Worm (Caenorhabditis elegans) whole organism, L1 larva: Measurements from ENCODE around the gene ZK1248.4.

Experiments used
- C04F5.9 ChIP-seq: sonication (generic microtip); optimal IDR thresholded peaks from 2 replicates; lab custom pipeline; 2016; ENCODE audit warnings: missing genetic modification characterization, missing compliant biosample characterization
- F16B12.6 ChIP-seq: fragments of 150-350 bp; optimal IDR thresholded peaks from 2 replicates; lab custom pipeline; 2014; ENCODE audit warnings: missing biosample characterization, missing genetic modification characterization
- Y116A8C.19 ChIP-seq: sonication (generic microtip); optimal IDR thresholded peaks from 2 replicates; lab custom pipeline; 2016; ENCODE audit warnings: missing compliant biosample characterization, missing genetic modification characterization, borderline replicate concordance
- alr-1 ChIP-seq: fragments of 200-800 bp; sonication (Bioruptor generic); optimal IDR thresholded peaks from 2 replicates; lab custom pipeline; 2018; ENCODE audit warnings: borderline replicate concordance, mild to moderate bottlenecking, missing genetic modification characterization, missing compliant biosample characterization
- aly-2 ChIP-seq: fragments of 150-350 bp; optimal IDR thresholded peaks from 2 replicates; lab custom pipeline; 2014; ENCODE audit warnings: missing biosample characterization, missing genetic modification characterization
- ama-1 ChIP-seq: fragments of 150-350 bp; optimal IDR thresholded peaks from 2 replicates; lab custom pipeline; 2014
- ceh-82 ChIP-seq, 3 experiments: fragments of 150-350 bp in 1 of 3; sonication (generic microtip) in 2 of 3; optimal IDR thresholded peaks; 2 replicates each; lab custom pipeline; 2014 to 2017; ENCODE audit warnings: missing biosample characterization in 3 of 3, missing genetic modification characterization in 3 of 3
- ceh-88 ChIP-seq: fragments of 200-800 bp; sonication (Bioruptor generic); IDR thresholded peaks from 2 replicates; pipeline ENCODE4 v1.3.6; 2022; ENCODE audit warnings: missing genetic modification characterization, missing compliant biosample characterization
- dpl-1 ChIP-seq, 3 experiments: fragments of 150-350 bp in 2 of 3; sonication (generic microtip) in 1 of 3; optimal IDR thresholded peaks; 2 replicates each; lab custom pipeline; 2014 to 2017; ENCODE audit warnings: missing biosample characterization in 3 of 3, missing genetic modification characterization in 3 of 3, missing genetic modification reagents in 3 of 3
- dsc-1 ChIP-seq: sonication (generic microtip); optimal IDR thresholded peaks from 2 replicates; lab custom pipeline; 2016; ENCODE audit warnings: mild to moderate bottlenecking, missing genetic modification characterization, missing compliant biosample characterization
- efl-1 ChIP-seq, 4 experiments: fragments of 150-350 bp; optimal IDR thresholded peaks in 3 of 4; peaks in 1 of 4; 1 replicate in 1 of 4; 2 replicates in 3 of 4; lab custom pipeline; 2014; ENCODE audit warnings: missing biosample characterization in 2 of 4, missing genetic modification characterization in 2 of 4, missing genetic modification reagents in 2 of 4
- elt-3 ChIP-seq, 6 experiments: fragments of 150-350 bp in 1 of 6; sonication (generic microtip); optimal IDR thresholded peaks; 2 replicates each; lab custom pipeline; 2017 to 2018; ENCODE audit warnings: missing biosample characterization in 6 of 6, missing genetic modification characterization in 6 of 6, inconsistent platforms in 1 of 6
- fkh-10 ChIP-seq: sonication (generic microtip); optimal IDR thresholded peaks from 2 replicates; lab custom pipeline; 2017; ENCODE audit warnings: missing biosample characterization, missing genetic modification reagents, missing genetic modification characterization
- fkh-8 ChIP-seq: sonication (generic microtip); optimal IDR thresholded peaks from 2 replicates; lab custom pipeline; 2016; ENCODE audit warnings: mild to moderate bottlenecking, missing genetic modification characterization, missing compliant biosample characterization
- hlh-17 ChIP-seq: fragments of 200-800 bp; sonication (Bioruptor generic); optimal IDR thresholded peaks from 2 replicates; lab custom pipeline; 2018; ENCODE audit warnings: missing genetic modification characterization, mild to moderate bottlenecking, missing compliant biosample characterization, moderate library complexity, borderline replicate concordance
- hpl-2 ChIP-seq: fragments of 150-350 bp; optimal IDR thresholded peaks from 2 replicates; lab custom pipeline; 2014; ENCODE audit warnings: missing biosample characterization, missing genetic modification reagents, missing genetic modification characterization
- irx-1 ChIP-seq: sonication (generic microtip); optimal IDR thresholded peaks from 2 replicates; lab custom pipeline; 2016; ENCODE audit warnings: missing genetic modification characterization, missing compliant biosample characterization
- lin-14 ChIP-seq: fragments of 200-800 bp; sonication (Bioruptor generic); optimal IDR thresholded peaks from 2 replicates; lab custom pipeline; 2018; ENCODE audit warnings: mild to moderate bottlenecking, missing genetic modification characterization, moderate library complexity, missing compliant biosample characterization
- lin-15B ChIP-seq: fragments of 150-350 bp; sonication (generic microtip); optimal IDR thresholded peaks from 3 replicates; lab custom pipeline; 2014; ENCODE audit warnings: missing biosample characterization, missing genetic modification characterization
- lir-3 ChIP-seq: sonication (generic microtip); optimal IDR thresholded peaks from 2 replicates; lab custom pipeline; 2016; ENCODE audit warnings: mild to moderate bottlenecking, missing genetic modification characterization, moderate library complexity, missing compliant biosample characterization; ENCODE audit not compliant: poor library complexity
- lsy-2 ChIP-seq, 2 experiments: fragments of 150-350 bp; optimal IDR thresholded peaks; 2 replicates each; lab custom pipeline; 2014; ENCODE audit warnings: missing biosample characterization in 2 of 2, missing genetic modification characterization in 2 of 2
- mef-2 ChIP-seq: fragments of 150-350 bp; optimal IDR thresholded peaks from 2 replicates; lab custom pipeline; 2014; ENCODE audit warnings: missing biosample characterization, missing genetic modification characterization
- nhr-12 ChIP-seq: sonication (generic microtip); optimal IDR thresholded peaks from 2 replicates; lab custom pipeline; 2017; ENCODE audit warnings: missing biosample characterization, missing genetic modification characterization
- nhr-19 ChIP-seq: fragments of 200-800 bp; sonication (Bioruptor generic); conservative IDR thresholded peaks from 2 replicates; pipeline ENCODE4 v1.3.6; 2022; ENCODE audit warnings: missing genetic modification characterization, missing compliant biosample characterization
- nhr-28 ChIP-seq: fragments of 150-350 bp; optimal IDR thresholded peaks from 2 replicates; lab custom pipeline; 2014; ENCODE audit warnings: missing biosample characterization, missing genetic modification characterization
- nhr-85 ChIP-seq: sonication (generic microtip); peaks from one replicate; lab custom pipeline; 2016; ENCODE audit warnings: missing genetic modification characterization, inconsistent platforms, missing compliant biosample characterization
- nhr-90 ChIP-seq: sonication (generic microtip); optimal IDR thresholded peaks from 2 replicates; lab custom pipeline; 2016; ENCODE audit warnings: mild to moderate bottlenecking, missing genetic modification characterization, missing compliant biosample characterization; ENCODE audit not compliant: poor library complexity
- pqm-1 ChIP-seq: sonication (generic microtip); optimal IDR thresholded peaks from 3 replicates; lab custom pipeline; 2017; ENCODE audit warnings: missing biosample characterization, missing genetic modification characterization
- rnt-1 ChIP-seq: sonication (generic microtip); optimal IDR thresholded peaks from 2 replicates; lab custom pipeline; 2016; ENCODE audit warnings: mild to moderate bottlenecking, missing genetic modification characterization, moderate library complexity, missing compliant biosample characterization
- skn-1 ChIP-seq: fragments of 150-350 bp; optimal IDR thresholded peaks from 2 replicates; lab custom pipeline; 2014; ENCODE audit warnings: missing biosample characterization, missing genetic modification characterization
- sox-4 ChIP-seq: sonication (generic microtip); optimal IDR thresholded peaks from 2 replicates; lab custom pipeline; 2016; ENCODE audit warnings: missing genetic modification characterization, missing compliant biosample characterization
- sup-37 ChIP-seq: fragments of 200-800 bp; sonication (Bioruptor generic); optimal IDR thresholded peaks from 2 replicates; lab custom pipeline; 2018; ENCODE audit warnings: mild to moderate bottlenecking, missing genetic modification characterization, missing compliant biosample characterization
- swsn-7 ChIP-seq: sonication (generic microtip); optimal IDR thresholded peaks from 2 replicates; lab custom pipeline; 2016; ENCODE audit warnings: missing genetic modification characterization, missing compliant biosample characterization
- tlp-1 ChIP-seq: fragments of 150-350 bp; optimal IDR thresholded peaks from 2 replicates; lab custom pipeline; 2014; ENCODE audit warnings: missing biosample characterization, missing genetic modification characterization
- unc-130 ChIP-seq: fragments of 150-350 bp; optimal IDR thresholded peaks from 2 replicates; lab custom pipeline; 2017; ENCODE audit warnings: missing biosample characterization, missing genetic modification characterization, inconsistent platforms
- unc-62 ChIP-seq: fragments of 150-350 bp; optimal IDR thresholded peaks from 2 replicates; lab custom pipeline; 2014; ENCODE audit warnings: missing biosample characterization, missing genetic modification reagents, missing genetic modification characterization
- unc-86 ChIP-seq: sonication (generic microtip); optimal IDR thresholded peaks from 2 replicates; lab custom pipeline; 2016; ENCODE audit warnings: missing genetic modification characterization, missing compliant biosample characterization
- xbp-1 ChIP-seq: sonication (generic microtip); optimal IDR thresholded peaks from 2 replicates; lab custom pipeline; 2016; ENCODE audit warnings: missing genetic modification characterization, missing compliant biosample characterization
- zag-1 ChIP-seq: fragments of 150-350 bp; optimal IDR thresholded peaks from 2 replicates; lab custom pipeline; 2014; ENCODE audit warnings: missing biosample characterization, missing genetic modification characterization
- ztf-11 ChIP-seq, 2 experiments: sonication (generic microtip); optimal IDR thresholded peaks; 2 replicates each; lab custom pipeline; 2016 to 2017; ENCODE audit warnings: missing genetic modification characterization in 2 of 2, missing biosample characterization in 1 of 2, missing compliant biosample characterization in 1 of 2
- ztf-4 ChIP-seq: fragments of 150-350 bp; optimal IDR thresholded peaks from 2 replicates; lab custom pipeline; 2014; ENCODE audit warnings: missing biosample characterization, missing genetic modification characterization

Gene ZK1248.4

DNA sequence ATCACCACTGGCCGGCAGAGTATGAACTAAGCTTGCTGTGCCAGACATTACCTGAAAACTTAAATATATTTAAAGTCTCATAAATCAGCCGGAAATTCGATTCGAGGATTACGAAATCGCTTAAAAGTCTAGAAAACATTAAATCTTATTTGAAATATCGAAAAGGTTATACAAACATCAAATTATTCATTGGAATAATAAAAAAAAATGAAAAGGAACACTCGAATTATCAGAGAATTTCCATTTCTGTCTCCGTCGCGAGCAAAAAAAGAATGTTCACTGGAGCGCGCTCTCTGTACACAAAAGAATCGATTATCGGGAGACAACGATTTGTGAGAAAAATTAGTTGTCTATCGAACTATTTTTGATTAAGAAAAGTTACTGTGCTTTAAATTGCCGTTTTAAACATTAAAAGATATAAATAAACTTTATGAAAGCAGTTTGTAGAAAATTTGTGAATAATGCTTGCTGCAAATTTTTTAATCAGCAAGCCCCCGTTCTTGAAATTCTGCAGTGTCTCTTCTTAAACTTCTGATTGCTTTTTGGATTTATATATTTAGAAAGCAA is 17.8 kb downstream of the ZK1248.4 start, which contains the start of gene fzo-1 (continued):
- TF ChIP-seq nhr-28 (tag; lab: Kevin White, UChicago) (no peak), sox-4 (tag; lab: Kevin White, UChicago) (peak; percentile 71), fkh-10 (GFP tag; lab: Kevin White, UChicago) (no peak), sup-37 (GFP tag; lab: Kevin White, UChicago) (no peak), hpl-2 (no peak), aly-2 (tag; lab: Kevin White, UChicago) (no peak), unc-62 (GFP tag; lab: Kevin White, UChicago) (no peak), nhr-19 (GFP tag; lab: Robert Waterston, UW) (0 out of 2 replicates have a peak, but pooled peaks have one; percentile 16), lin-14 (GFP tag; lab: Kevin White, UChicago) (peak; percentile 73), dpl-1 (GFP tag; optimal IDR thresholded peaks at IDR 0.05; lab: Kevin White, UChicago) (peak; percentile 13 to 35 (median 21)), lin-15B (tag; lab: Kevin White, UChicago) (peak; percentile 15), nhr-90 (tag; lab: Kevin White, UChicago) (peak; percentile 75), tlp-1 (no peak), ceh-88 (GFP tag; lab: Robert Waterston, UW) (peak; percentile 24; the same call in 1 of the 2 replicates), hlh-17 (GFP tag; lab: Kevin White, UChicago) (no peak), unc-86 (peak; percentile 2), ztf-11 (tag; optimal IDR thresholded peaks at IDR 0.05; lab: Kevin White, UChicago) (peak in 1 of 2 experiments; percentile 64), mef-2 (no peak), dsc-1 (peak; percentile 52), Y116A8C.19 (tag; lab: Kevin White, UChicago) (no peak), ceh-82 (tag; optimal IDR thresholded peaks at IDR 0.05; lab: Kevin White, UChicago) (no peak), alr-1 (tag; lab: Kevin White, UChicago) (no peak), ztf-4 (no peak), nhr-12 (no peak), xbp-1 (tag; lab: Kevin White, UChicago) (peak; percentile 54), fkh-8 (peak; percentile 52), swsn-7 (tag; lab: Kevin White, UChicago) (peak; percentile 45), unc-130 (tag; lab: Kevin White, UChicago) (no peak), lsy-2 (tag; optimal IDR thresholded peaks at IDR 0.05; lab: Kevin White, UChicago) (peak in 1 of 2 experiments; percentile 66), efl-1 (optimal IDR thresholded peaks at IDR 0.05; lab: Kevin White, UChicago) (peak; percentile 42 to 50), efl-1 (GFP tag; optimal IDR thresholded peaks at IDR 0.05 in 1 of 2; lab: Kevin White, UChicago) (peak; percentile 22 to 36), ama-1 (lab: Kevin White, UChicago) (no peak), zag-1 (tag; lab: Kevin White, UChicago) (no peak), skn-1 (peak; percentile 27), irx-1 (tag; lab: Kevin White, UChicago) (peak; percentile 20), F16B12.6 (tag; lab: Kevin White, UChicago) (peak; percentile 7)

DNA sequence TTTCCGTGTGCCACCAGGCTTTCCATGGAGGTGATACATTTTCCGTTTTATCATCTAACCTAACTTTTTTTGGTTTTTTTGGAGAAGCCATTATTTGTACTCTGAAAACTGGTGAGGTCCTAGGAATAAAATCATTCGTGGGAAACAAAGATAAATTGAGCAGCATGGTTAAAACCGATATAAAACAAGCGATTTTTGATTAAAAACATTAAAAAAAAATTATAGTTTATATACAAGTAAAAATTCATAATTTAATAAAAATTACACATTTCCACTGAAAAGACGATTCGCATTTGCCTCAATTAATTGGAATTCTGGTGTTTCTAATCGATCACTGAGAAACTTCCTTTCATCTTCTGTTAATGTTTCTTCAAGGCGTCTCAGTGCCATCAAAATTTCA is 20.1 kb downstream of the ZK1248.4 start, which contains the start of gene ZK1248.15:
Gene ZK1248.15, minus strand, starts transcription at position 101 of the 400 bp plus-strand sequence.
- TF ChIP-seq pqm-1 (no peak), Y116A8C.19 (tag; lab: Kevin White, UChicago) (no peak), rnt-1 (tag; lab: Kevin White, UChicago) (no peak), nhr-85 (tag; lab: Kevin White, UChicago) (no peak), elt-3 (tag; optimal IDR thresholded peaks at IDR 0.05; lab: Kevin White, UChicago) (no peak), C04F5.9 (tag; lab: Kevin White, UChicago) (no peak), lir-3 (tag; lab: Kevin White, UChicago) (no peak), fkh-8 (no peak), skn-1 (no peak)
